Fruit fly (Drosophila melanogaster) whole organism, embryonic: ENCODE results near the gene CG33110.

Source experiments
- Adf1 ChIP-seq: fragments of 200-800 bp; sonication (Bioruptor generic); IDR thresholded peaks from 2 replicates; pipeline ENCODE4 v1.3.6; 2022; ENCODE audit warnings: missing biosample characterization, missing genetic modification characterization
- CG10366 ChIP-seq: fragments of 200-800 bp; sonication (Bioruptor generic); IDR thresholded peaks from 2 replicates; pipeline ENCODE4 v1.3.6; 2022; ENCODE audit warnings: missing biosample characterization, missing genetic modification characterization
- CG10462 ChIP-seq: fragments of 200-800 bp; sonication (Bioruptor generic); optimal IDR thresholded peaks from 2 replicates; lab custom pipeline; 2016; ENCODE audit warnings: missing biosample characterization, missing genetic modification characterization
- CG11093 ChIP-seq: fragments of 200-800 bp; sonication (Bioruptor generic); IDR thresholded peaks from 3 replicates; pipeline ENCODE4 v1.3.6; 2022; ENCODE audit warnings: missing biosample characterization, missing genetic modification characterization
- CG11398 ChIP-seq: fragments of 200-800 bp; sonication (Bioruptor generic); optimal IDR thresholded peaks from 2 replicates; lab custom pipeline; 2016; ENCODE audit warnings: missing biosample characterization, missing genetic modification characterization
- CG12071 ChIP-seq: fragments of 200-800 bp; sonication (Bioruptor generic); optimal IDR thresholded peaks from 3 replicates; lab custom pipeline; 2018; ENCODE audit warnings: missing biosample characterization, mild to moderate bottlenecking, missing genetic modification characterization
- CG12299 ChIP-seq: fragments of 200-800 bp; sonication (Bioruptor generic); optimal IDR thresholded peaks from 2 replicates; lab custom pipeline; 2018; ENCODE audit warnings: missing biosample characterization, mild to moderate bottlenecking, missing genetic modification characterization
- CG12769 ChIP-seq: fragments of 200-800 bp; sonication (Bioruptor generic); optimal IDR thresholded peaks from 2 replicates; lab custom pipeline; 2019; ENCODE audit warnings: missing biosample characterization, mild to moderate bottlenecking, missing genetic modification characterization, moderate library complexity
- CG14441 ChIP-seq: fragments of 200-800 bp; sonication (Bioruptor generic); IDR thresholded peaks from 2 replicates; pipeline ENCODE4 v1.3.6; 2022; ENCODE audit warnings: missing biosample characterization, missing genetic modification characterization
- CG15011 ChIP-seq: fragments of 200-800 bp; sonication (Bioruptor generic); optimal IDR thresholded peaks from 3 replicates; lab custom pipeline; 2018; ENCODE audit warnings: missing biosample characterization, mild to moderate bottlenecking, missing genetic modification characterization
- CG1647 ChIP-seq: fragments of 200-800 bp; sonication (Bioruptor generic); optimal IDR thresholded peaks from 3 replicates; lab custom pipeline; 2016; ENCODE audit warnings: missing biosample characterization, missing genetic modification characterization
- CG2199 ChIP-seq: fragments of 200-800 bp; sonication (Bioruptor generic); IDR thresholded peaks from 3 replicates; pipeline ENCODE4 v1.3.6; 2022; ENCODE audit warnings: missing biosample characterization, missing genetic modification characterization
- CG2678 ChIP-seq: fragments of 200-800 bp; sonication (Bioruptor generic); optimal IDR thresholded peaks from 3 replicates; lab custom pipeline; 2019; ENCODE audit warnings: missing biosample characterization, mild to moderate bottlenecking, missing genetic modification characterization, moderate library complexity
- CG2875 ChIP-seq: fragments of 200-800 bp; sonication (Bioruptor generic); optimal IDR thresholded peaks from 2 replicates; lab custom pipeline; 2017; ENCODE audit warnings: missing biosample characterization, mild to moderate bottlenecking, missing genetic modification characterization, missing genetic modification reagents
- CG3847 ChIP-seq: fragments of 200-800 bp; sonication (Bioruptor generic); IDR thresholded peaks from 2 replicates; pipeline ENCODE4 v1.3.6; 2022; ENCODE audit warnings: missing biosample characterization, missing genetic modification characterization
- CG42726 ChIP-seq: fragments of 200-800 bp; sonication (Bioruptor generic); IDR thresholded peaks from 2 replicates; pipeline ENCODE4 v1.3.6; 2022; ENCODE audit warnings: missing biosample characterization, missing genetic modification characterization; ENCODE audit not compliant: partially characterized antibody
- CG5953 ChIP-seq: fragments of 200-800 bp; sonication (Bioruptor generic); IDR thresholded peaks from 2 replicates; pipeline ENCODE4 v1.3.6; 2022; ENCODE audit warnings: missing biosample characterization, missing genetic modification characterization
- CG6272 ChIP-seq: fragments of 200-800 bp; sonication (Bioruptor generic); IDR thresholded peaks from 2 replicates; pipeline ENCODE4 v1.3.6; 2022; ENCODE audit warnings: missing biosample characterization, missing genetic modification characterization
- CG8281 ChIP-seq: fragments of 200-800 bp; sonication (Bioruptor generic); optimal IDR thresholded peaks from 2 replicates; lab custom pipeline; 2018; ENCODE audit warnings: missing biosample characterization, mild to moderate bottlenecking, missing genetic modification characterization, moderate library complexity
- CG8388 ChIP-seq: fragments of 200-800 bp; sonication (Bioruptor generic); optimal IDR thresholded peaks from 2 replicates; lab custom pipeline; 2019; ENCODE audit warnings: missing biosample characterization, mild to moderate bottlenecking, missing genetic modification characterization, moderate library complexity
- Dfd ChIP-seq, 2 experiments: fragments of >200 bp; optimal IDR thresholded peaks; 2 replicates each; lab custom pipeline; 2017; ENCODE audit warnings: missing biosample characterization in 2 of 2, missing genetic modification characterization in 2 of 2
- Doc2 ChIP-seq: fragments of 200-800 bp; sonication (Bioruptor generic); IDR thresholded peaks from 2 replicates; pipeline ENCODE4 v1.3.6; 2022; ENCODE audit warnings: missing biosample characterization, missing genetic modification characterization
- Drgx ChIP-seq: fragments of 200-800 bp; sonication (Bioruptor generic); IDR thresholded peaks from 2 replicates; pipeline ENCODE4 v1.3.6; 2022; ENCODE audit warnings: missing biosample characterization, missing genetic modification characterization
- Fer1 ChIP-seq: fragments of 200-800 bp; sonication (Bioruptor generic); optimal IDR thresholded peaks from 2 replicates; lab custom pipeline; 2017; ENCODE audit warnings: missing biosample characterization, mild to moderate bottlenecking, missing genetic modification characterization
- Gsc ChIP-seq: fragments of 200-800 bp; sonication (Bioruptor generic); IDR thresholded peaks from 2 replicates; pipeline ENCODE4 v1.3.6; 2022; ENCODE audit warnings: missing biosample characterization, missing genetic modification characterization
- HHEX ChIP-seq: fragments of 200-800 bp; sonication (Bioruptor generic); optimal IDR thresholded peaks from 3 replicates; lab custom pipeline; 2017; ENCODE audit warnings: missing biosample characterization, mild to moderate bottlenecking, missing genetic modification characterization, missing genetic modification reagents
- Hey ChIP-seq: fragments of 200-800 bp; sonication (Bioruptor generic); optimal IDR thresholded peaks from 3 replicates; lab custom pipeline; 2018; ENCODE audit warnings: missing biosample characterization, mild to moderate bottlenecking, missing genetic modification characterization
- HmgZ ChIP-seq: fragments of 200-800 bp; sonication (Bioruptor generic); optimal IDR thresholded peaks from 2 replicates; lab custom pipeline; 2018; ENCODE audit warnings: missing biosample characterization, mild to moderate bottlenecking, missing genetic modification characterization
- Kr ChIP-seq: fragments of 200-800 bp; sonication (Bioruptor generic); optimal IDR thresholded peaks from 2 replicates; lab custom pipeline; 2017; ENCODE audit warnings: missing biosample characterization, mild to moderate bottlenecking, missing genetic modification characterization
- Lpt ChIP-seq: fragments of >200 bp; optimal IDR thresholded peaks from 2 replicates; lab custom pipeline; 2018; ENCODE audit warnings: missing biosample characterization, missing genetic modification characterization
- Oaz ChIP-seq: fragments of 200-800 bp; sonication (Bioruptor generic); IDR thresholded peaks from 2 replicates; pipeline ENCODE4 v1.3.6; 2022; ENCODE audit warnings: missing biosample characterization, missing genetic modification characterization
- Pdp1 ChIP-seq, 2 experiments: fragments of 200-800 bp; sonication (Bioruptor generic); optimal IDR thresholded peaks; 3 replicates each; lab custom pipeline; 2016; ENCODE audit warnings: missing biosample characterization in 2 of 2, missing genetic modification characterization in 2 of 2, mild to moderate bottlenecking in 1 of 2, moderate library complexity in 1 of 2
- Rx ChIP-seq: fragments of 200-800 bp; sonication (Bioruptor generic); IDR thresholded peaks from 2 replicates; pipeline ENCODE4 v1.3.6; 2022; ENCODE audit warnings: missing biosample characterization, missing genetic modification characterization
- Six4 ChIP-seq: fragments of 200-800 bp; sonication (Bioruptor generic); optimal IDR thresholded peaks from 2 replicates; lab custom pipeline; 2016; ENCODE audit warnings: missing biosample characterization, missing genetic modification characterization
- Ssrp ChIP-seq: fragments of 200-800 bp; sonication (Bioruptor generic); optimal IDR thresholded peaks from 2 replicates; lab custom pipeline; 2018; ENCODE audit warnings: missing biosample characterization, mild to moderate bottlenecking, missing genetic modification characterization, moderate library complexity
- Taf1 ChIP-seq: fragments of 200-800 bp; sonication (Bioruptor generic); IDR thresholded peaks from 2 replicates; pipeline ENCODE4 v1.3.6; 2022; ENCODE audit warnings: missing biosample characterization, missing genetic modification characterization
- Vsx1 ChIP-seq: fragments of 200-800 bp; sonication (Bioruptor generic); optimal IDR thresholded peaks from 2 replicates; lab custom pipeline; 2017; ENCODE audit warnings: missing biosample characterization, mild to moderate bottlenecking, missing genetic modification characterization, missing genetic modification reagents
- cwo ChIP-seq: fragments of 200-800 bp; sonication (Bioruptor generic); optimal IDR thresholded peaks from 3 replicates; lab custom pipeline; 2017; ENCODE audit warnings: missing biosample characterization, missing genetic modification characterization, mild to moderate bottlenecking, moderate library complexity, missing genetic modification reagents
- dpn ChIP-seq, 2 experiments: fragments of 200-800 bp; sonication (Bioruptor generic); optimal IDR thresholded peaks; 3 replicates each; lab custom pipeline; 2016; ENCODE audit warnings: missing biosample characterization in 2 of 2, missing genetic modification characterization in 2 of 2
- dysf ChIP-seq: fragments of 200-800 bp; sonication (Bioruptor generic); IDR thresholded peaks from 3 replicates; pipeline ENCODE4 v1.3.6; 2022; ENCODE audit warnings: missing biosample characterization, missing genetic modification characterization
- esg ChIP-seq: fragments of 200-800 bp; sonication (Bioruptor generic); conservative IDR thresholded peaks from 2 replicates; pipeline ENCODE4 v1.3.6; 2022; ENCODE audit warnings: missing biosample characterization, missing genetic modification characterization
- gsb ChIP-seq: fragments of 200-800 bp; sonication (Bioruptor generic); IDR thresholded peaks from 2 replicates; pipeline ENCODE4 v1.3.6; 2022; ENCODE audit warnings: missing biosample characterization, missing genetic modification characterization
- gt ChIP-seq: fragments of 200-800 bp; sonication (Bioruptor generic); IDR thresholded peaks from 2 replicates; pipeline ENCODE4 v1.3.6; 2022; ENCODE audit warnings: missing biosample characterization, missing genetic modification characterization
- her ChIP-seq: fragments of 200-800 bp; sonication (Bioruptor generic); optimal IDR thresholded peaks from 2 replicates; lab custom pipeline; 2016; ENCODE audit warnings: missing biosample characterization, missing genetic modification characterization
- luna ChIP-seq: fragments of 200-800 bp; sonication (Bioruptor generic); optimal IDR thresholded peaks from 2 replicates; lab custom pipeline; 2016; ENCODE audit warnings: missing biosample characterization, missing genetic modification characterization
- mam ChIP-seq: fragments of 200-800 bp; sonication (Bioruptor generic); optimal IDR thresholded peaks from 3 replicates; lab custom pipeline; 2016; ENCODE audit warnings: missing biosample characterization, missing genetic modification characterization
- schlank ChIP-seq: fragments of 200-800 bp; sonication (Bioruptor generic); optimal IDR thresholded peaks from 2 replicates; lab custom pipeline; 2018; ENCODE audit warnings: missing biosample characterization, mild to moderate bottlenecking, missing genetic modification characterization
- stc ChIP-seq: fragments of 200-800 bp; sonication (Bioruptor generic); IDR thresholded peaks from 2 replicates; pipeline ENCODE4 v1.3.6; 2022; ENCODE audit warnings: missing biosample characterization, missing genetic modification characterization
- tap ChIP-seq: fragments of 200-800 bp; optimal IDR thresholded peaks from 3 replicates; lab custom pipeline; 2019; ENCODE audit warnings: missing biosample characterization, mild to moderate bottlenecking, missing genetic modification characterization, moderate library complexity
- z ChIP-seq: fragments of 200-800 bp; sonication (Bioruptor generic); IDR thresholded peaks from 3 replicates; pipeline ENCODE4 v1.3.6; 2022; ENCODE audit warnings: missing biosample characterization, missing genetic modification characterization
- zen ChIP-seq: fragments of 200-800 bp; sonication (Bioruptor generic); optimal IDR thresholded peaks from 3 replicates; lab custom pipeline; 2018; ENCODE audit warnings: missing biosample characterization, mild to moderate bottlenecking, missing genetic modification characterization, moderate library complexity
- zf30C ChIP-seq: fragments of 200-800 bp; sonication (Bioruptor generic); optimal IDR thresholded peaks from 3 replicates; lab custom pipeline; 2018; ENCODE audit warnings: missing biosample characterization, mild to moderate bottlenecking, missing genetic modification characterization

CG33110 gene

dm6 chr3R:22530305-22530704 lies 39.7 kb upstream of the CG33110 start, which contains the start of gene CG33099 (continued):
- no peak for TF ChIP-seq zf30C
- peak in 1 of 2 experiments; percentile 69 for TF ChIP-seq Pdp1 (GFP tag; optimal IDR thresholded peaks at IDR 0.05; lab: Kevin White, UChicago)
- TF ChIP-seq CG10462 (GFP tag; lab: Kevin White, UChicago), result no peak
- TF ChIP-seq Fer1 (GFP tag; lab: Kevin White, UChicago), result peak; percentile 71
- no peak for TF ChIP-seq z
- no peak for TF ChIP-seq CG10366 (GFP tag; lab: Robert Waterston, UW)
- TF ChIP-seq tap, result peak; percentile 4
- TF ChIP-seq Doc2 (GFP tag; lab: Robert Waterston, UW), result no peak
- TF ChIP-seq mam (GFP tag; lab: Kevin White, UChicago), result peak; percentile 14
- no peak for TF ChIP-seq Kr (GFP tag; lab: Kevin White, UChicago)
- peak; percentile 25 for TF ChIP-seq CG11398 (GFP tag; lab: Kevin White, UChicago)
- peak; percentile 66 for TF ChIP-seq HmgZ (tag; lab: Kevin White, UChicago)
- peak; percentile 14; the same call in 1 of the 2 replicates for TF ChIP-seq CG5953
- peak; percentile 49 for TF ChIP-seq schlank (tag; lab: Kevin White, UChicago)
- TF ChIP-seq stc (GFP tag; lab: Robert Waterston, UW), result peak; percentile 46; the same call in 1 of the 2 replicates
- TF ChIP-seq Ssrp, result no peak
- TF ChIP-seq CG3847, result no peak
- no peak for TF ChIP-seq gt (GFP tag; lab: Robert Waterston, UW)
- no peak for TF ChIP-seq Dfd (GFP tag; optimal IDR thresholded peaks at IDR 0.05; lab: Kevin White, UChicago)
- peak; percentile 55 for TF ChIP-seq CG2678 (tag; lab: Kevin White, UChicago)
- peak; percentile 51 for TF ChIP-seq Hey (tag; lab: Kevin White, UChicago)
- no peak for TF ChIP-seq cwo
- TF ChIP-seq CG12299, result peak; percentile 40
- TF ChIP-seq CG6272, result no peak
- TF ChIP-seq Vsx1 (GFP tag; lab: Kevin White, UChicago), result peak; percentile 34
- TF ChIP-seq CG12769 (tag; lab: Kevin White, UChicago), result peak; percentile 19
- TF ChIP-seq luna, result no peak
- TF ChIP-seq CG11093 (GFP tag; lab: Robert Waterston, UW), result no peak
- peak; percentile 51 for TF ChIP-seq CG12071 (GFP tag; lab: Kevin White, UChicago)
- no peak for TF ChIP-seq Gsc (GFP tag; lab: Robert Waterston, UW)
- TF ChIP-seq Adf1, result peak; percentile 35; the same call in 1 of the 2 replicates
- peak; percentile 29 for TF ChIP-seq HHEX
- TF ChIP-seq Lpt, result no peak
- no peak for TF ChIP-seq CG8281 (tag; lab: Kevin White, UChicago)
- TF ChIP-seq CG42726 (GFP tag; lab: Robert Waterston, UW), result peak; percentile 47; the same call in 1 of the 2 replicates
- TF ChIP-seq dysf (GFP tag; lab: Robert Waterston, UW), result no peak; the same call in 2 of the 3 replicates
- peak; percentile 22; the same call in 1 of the 2 replicates for TF ChIP-seq Drgx
- TF ChIP-seq Six4 (GFP tag; lab: Kevin White, UChicago), result no peak
- TF ChIP-seq gsb, result no peak
- TF ChIP-seq CG2199 (GFP tag; lab: Robert Waterston, UW), result no peak
- TF ChIP-seq CG14441 (GFP tag; lab: Robert Waterston, UW), result no peak
- TF ChIP-seq esg (GFP tag; lab: Robert Waterston, UW), result no peak
- TF ChIP-seq CG1647 (GFP tag; lab: Kevin White, UChicago), result no peak
- TF ChIP-seq her (GFP tag; lab: Kevin White, UChicago), result peak; percentile 11
- peak; percentile 41 for TF ChIP-seq zen
- no peak for TF ChIP-seq dpn (GFP tag; optimal IDR thresholded peaks at IDR 0.05; lab: Kevin White, UChicago)
- peak; percentile 33 for TF ChIP-seq CG2875 (GFP tag; lab: Kevin White, UChicago)
- TF ChIP-seq Oaz (GFP tag; lab: Robert Waterston, UW), result no peak
- TF ChIP-seq Taf1, result 0 out of 2 replicates have a peak, but pooled peaks have one; percentile 16
- TF ChIP-seq CG15011 (GFP tag; lab: Kevin White, UChicago), result peak; percentile 45
- no peak for TF ChIP-seq CG8388 (GFP tag; lab: Kevin White, UChicago)
- TF ChIP-seq Rx (GFP tag; lab: Robert Waterston, UW), result no peak
